Worm (Caenorhabditis elegans) whole organism, young adult: Measurements from ENCODE around the gene orc-2.
"Not testable (repeated sequence)": the region's sequence is repeated elsewhere in the genome, so short reads cannot be mapped to it uniquely, and the experiment has no call there.

Experiments
- B0035.1 ChIP-seq: sonication (generic microtip); optimal IDR thresholded peaks from 2 replicates; lab custom pipeline; 2016; ENCODE audit warnings: missing genetic modification characterization, mild to moderate bottlenecking, missing compliant biosample characterization, missing genotype, missing genetic modification reagents
- B0336.3 ChIP-seq: fragments of 200-800 bp; sonication (Bioruptor generic); IDR thresholded peaks from 2 replicates; pipeline ENCODE4 v1.3.6; 2022; ENCODE audit warnings: missing genetic modification characterization, missing compliant biosample characterization
- D2030.7 ChIP-seq: fragments of 200-800 bp; sonication (Bioruptor generic); IDR thresholded peaks from 2 replicates; pipeline ENCODE4 v1.3.6; 2022; ENCODE audit warnings: missing genetic modification reagents, missing genetic modification characterization, missing compliant biosample characterization
- F10E7.11 ChIP-seq: sonication (generic microtip); optimal IDR thresholded peaks from 2 replicates; lab custom pipeline; 2017; ENCODE audit warnings: mild to moderate bottlenecking, missing genetic modification characterization, moderate library complexity, missing compliant biosample characterization
- F23B12.7 ChIP-seq: sonication (generic microtip); optimal IDR thresholded peaks from 2 replicates; lab custom pipeline; 2017; ENCODE audit warnings: missing genetic modification characterization, mild to moderate bottlenecking, missing compliant biosample characterization, antibody characterized with exemption, moderate library complexity; ENCODE audit not compliant: insufficient read depth
- F57C9.4 ChIP-seq: sonication (generic microtip); optimal IDR thresholded peaks from 2 replicates; lab custom pipeline; 2017; ENCODE audit warnings: mild to moderate bottlenecking, missing genetic modification characterization, missing compliant biosample characterization
- Y53F4B.3 ChIP-seq: fragments of 200-800 bp; sonication (Bioruptor generic); IDR thresholded peaks from 2 replicates; pipeline ENCODE4 v1.3.6; 2022; ENCODE audit warnings: missing genetic modification reagents, missing genetic modification characterization, missing compliant biosample characterization
- Y95B8A.8 ChIP-seq: fragments of 200-800 bp; sonication (Bioruptor generic); IDR thresholded peaks from 2 replicates; pipeline ENCODE4 v1.3.6; 2022; ENCODE audit warnings: missing genetic modification reagents, missing genetic modification characterization, missing compliant biosample characterization
- ama-1 ChIP-seq, 3 experiments: fragments of 150-350 bp in 1 of 3; sonication (generic microtip) in 2 of 3; optimal IDR thresholded peaks; 2 replicates each; lab custom pipeline; 2014 to 2018; ENCODE audit warnings: missing biosample characterization in 2 of 3, missing genetic modification characterization in 2 of 3, missing genetic modification reagents in 2 of 3
- atf-7 ChIP-seq: sonication (generic microtip); optimal IDR thresholded peaks from 2 replicates; lab custom pipeline; 2017; ENCODE audit warnings: mild to moderate bottlenecking, missing genetic modification characterization, missing compliant biosample characterization
- bed-2 ChIP-seq: fragments of 200-800 bp; sonication (Bioruptor generic); IDR thresholded peaks from 2 replicates; pipeline ENCODE4 v1.3.6; 2022; ENCODE audit warnings: missing genetic modification reagents, missing genetic modification characterization, missing compliant biosample characterization
- cebp-1 ChIP-seq, 2 experiments: fragments of 200-800 bp in 1 of 2; sonication (Bioruptor generic) in 1 of 2; sonication (generic microtip) in 1 of 2; IDR thresholded peaks in 1 of 2; optimal IDR thresholded peaks in 1 of 2; 2 replicates each; pipeline versions ENCODE4 v1.3.6 to Lab custom; 2017 to 2022; ENCODE audit warnings: missing compliant biosample characterization in 2 of 2, missing genetic modification characterization in 2 of 2, mild to moderate bottlenecking in 1 of 2, missing genetic modification reagents in 1 of 2, moderate library complexity in 1 of 2
- ceh-100 ChIP-seq: fragments of 200-800 bp; sonication (Bioruptor generic); IDR thresholded peaks from 2 replicates; pipeline ENCODE4 v1.3.6; 2022; ENCODE audit warnings: missing genetic modification reagents, missing genetic modification characterization, missing compliant biosample characterization
- ceh-27 ChIP-seq: fragments of 200-800 bp; sonication (Bioruptor generic); optimal IDR thresholded peaks from 2 replicates; lab custom pipeline; 2018; ENCODE audit warnings: mild to moderate bottlenecking, missing genetic modification characterization, moderate library complexity, missing compliant biosample characterization
- die-1 ChIP-seq: sonication (generic microtip); optimal IDR thresholded peaks from 2 replicates; lab custom pipeline; 2016; ENCODE audit warnings: missing genotype, mild to moderate bottlenecking, missing genetic modification characterization, missing compliant biosample characterization
- dpl-1 ChIP-seq: fragments of 150-350 bp; optimal IDR thresholded peaks from 2 replicates; lab custom pipeline; 2014; ENCODE audit warnings: missing biosample characterization, missing genetic modification reagents, missing genetic modification characterization
- efl-1 ChIP-seq: fragments of 150-350 bp; optimal IDR thresholded peaks from 2 replicates; lab custom pipeline; 2014; ENCODE audit warnings: missing biosample characterization, missing genetic modification reagents, missing genetic modification characterization
- egl-44 ChIP-seq: fragments of 200-800 bp; sonication (Bioruptor generic); IDR thresholded peaks from 2 replicates; pipeline ENCODE4 v1.3.6; 2022; ENCODE audit warnings: missing genetic modification reagents, missing genetic modification characterization, missing compliant biosample characterization
- egrh-3 ChIP-seq: fragments of 200-800 bp; sonication (Bioruptor generic); IDR thresholded peaks from 2 replicates; pipeline ENCODE4 v1.3.6; 2022; ENCODE audit warnings: missing genetic modification reagents, missing genetic modification characterization, missing compliant biosample characterization
- fkh-3 ChIP-seq: sonication (generic microtip); optimal IDR thresholded peaks from 2 replicates; lab custom pipeline; 2016; ENCODE audit warnings: mild to moderate bottlenecking, missing genetic modification characterization, missing compliant biosample characterization
- hmg-20 ChIP-seq: fragments of 200-800 bp; sonication (Bioruptor generic); IDR thresholded peaks from 2 replicates; pipeline ENCODE4 v1.3.6; 2022; ENCODE audit warnings: missing genetic modification reagents, missing genetic modification characterization, missing compliant biosample characterization
- let-607 ChIP-seq, 2 experiments: fragments of 200-800 bp in 1 of 2; sonication (Bioruptor generic) in 1 of 2; sonication (generic microtip) in 1 of 2; optimal IDR thresholded peaks; 2 replicates each; lab custom pipeline; 2016 to 2018; ENCODE audit warnings: mild to moderate bottlenecking in 2 of 2, missing compliant biosample characterization in 2 of 2, missing genetic modification characterization in 2 of 2, moderate library complexity in 2 of 2, missing genotype in 1 of 2
- lin-35 ChIP-seq, 3 experiments: fragments of 150-350 bp in 2 of 3; sonication (generic microtip) in 1 of 3; optimal IDR thresholded peaks; 2 replicates each; lab custom pipeline; 2014 to 2018; ENCODE audit warnings: missing biosample characterization in 3 of 3, missing genetic modification characterization in 3 of 3, missing genetic modification reagents in 3 of 3
- lin-54 ChIP-seq: fragments of 200-800 bp; sonication (Bioruptor generic); optimal IDR thresholded peaks from 2 replicates; lab custom pipeline; 2018; ENCODE audit warnings: mild to moderate bottlenecking, missing genetic modification characterization, missing compliant biosample characterization
- lir-1 ChIP-seq: fragments of 200-800 bp; sonication (Bioruptor generic); conservative IDR thresholded peaks from 2 replicates; pipeline ENCODE4 v1.3.6; 2022; ENCODE audit warnings: missing genetic modification reagents, missing genetic modification characterization, missing compliant biosample characterization
- lsl-1 ChIP-seq: fragments of 200-800 bp; sonication (Bioruptor generic); optimal IDR thresholded peaks from 2 replicates; lab custom pipeline; 2018; ENCODE audit warnings: mild to moderate bottlenecking, missing genetic modification characterization, moderate library complexity, missing compliant biosample characterization
- lsy-27 ChIP-seq: sonication (generic microtip); optimal IDR thresholded peaks from 2 replicates; lab custom pipeline; 2017; ENCODE audit warnings: missing genetic modification characterization, mild to moderate bottlenecking, missing compliant biosample characterization, antibody characterized with exemption, missing genotype, borderline replicate concordance; ENCODE audit not compliant: insufficient read depth
- madf-10 ChIP-seq: sonication (generic microtip); optimal IDR thresholded peaks from 2 replicates; lab custom pipeline; 2016; ENCODE audit warnings: mild to moderate bottlenecking, missing genetic modification characterization, missing compliant biosample characterization
- madf-3 ChIP-seq: fragments of 200-800 bp; sonication (Bioruptor generic); IDR thresholded peaks from 2 replicates; pipeline ENCODE4 v1.3.6; 2022; ENCODE audit warnings: missing genetic modification reagents, missing genetic modification characterization, missing compliant biosample characterization
- mcd-1 ChIP-seq: fragments of 200-800 bp; sonication (Bioruptor generic); IDR thresholded peaks from 2 replicates; pipeline ENCODE4 v1.3.6; 2022; ENCODE audit warnings: missing genetic modification reagents, missing genetic modification characterization, missing compliant biosample characterization
- mes-4 ChIP-seq: sonication (generic microtip); optimal IDR thresholded peaks from 2 replicates; lab custom pipeline; 2016; ENCODE audit warnings: missing genotype, missing genetic modification characterization, missing compliant biosample characterization
- nfya-1 ChIP-seq: sonication (generic microtip); optimal IDR thresholded peaks from 2 replicates; lab custom pipeline; 2017; ENCODE audit warnings: antibody characterized with exemption, missing compliant biosample characterization, missing genetic modification characterization, borderline replicate concordance; ENCODE audit not compliant: insufficient read depth
- nhr-80 ChIP-seq: sonication (generic microtip); optimal IDR thresholded peaks from 2 replicates; lab custom pipeline; 2016; ENCODE audit warnings: missing genetic modification characterization, missing compliant biosample characterization
- rec-8 ChIP-seq, 2 experiments: sonication (generic microtip); optimal IDR thresholded peaks; 2 replicates each; lab custom pipeline; 2016; ENCODE audit warnings: mild to moderate bottlenecking in 2 of 2, missing genetic modification characterization in 2 of 2, missing genetic modification reagents in 2 of 2, missing genotype in 2 of 2, missing biosample characterization in 1 of 2, missing compliant biosample characterization in 1 of 2, moderate library complexity in 1 of 2
- snpc-4 ChIP-seq, 5 experiments: fragments of 150-350 bp in 1 of 5; sonication (generic microtip) in 4 of 5; optimal IDR thresholded peaks; 2 replicates each; lab custom pipeline; 2014 to 2018; ENCODE audit warnings: missing genetic modification characterization in 5 of 5, missing biosample characterization in 3 of 5, antibody characterized with exemption in 2 of 5, mild to moderate bottlenecking in 2 of 5, missing compliant biosample characterization in 2 of 5, missing genotype in 2 of 5, moderate library complexity in 2 of 5, missing genetic modification reagents in 1 of 5
- xnd-1 ChIP-seq: sonication (generic microtip); optimal IDR thresholded peaks from 2 replicates; lab custom pipeline; 2016; ENCODE audit warnings: missing genotype, missing genetic modification reagents, missing genetic modification characterization, missing compliant biosample characterization
- zfh-2 ChIP-seq: fragments of 200-800 bp; sonication (Bioruptor generic); conservative IDR thresholded peaks from 2 replicates; pipeline ENCODE4 v1.3.6; 2022; ENCODE audit warnings: missing genetic modification reagents, missing genetic modification characterization, missing compliant biosample characterization
- ztf-25 ChIP-seq: fragments of 200-800 bp; sonication (Bioruptor generic); IDR thresholded peaks from 2 replicates; pipeline ENCODE4 v1.3.6; 2022; ENCODE audit warnings: missing genetic modification reagents, missing genetic modification characterization, missing compliant biosample characterization
- ztf-26 ChIP-seq: sonication (generic microtip); optimal IDR thresholded peaks from 2 replicates; lab custom pipeline; 2017; ENCODE audit warnings: missing genetic modification characterization, missing compliant biosample characterization

Gene orc-2

DNA sequence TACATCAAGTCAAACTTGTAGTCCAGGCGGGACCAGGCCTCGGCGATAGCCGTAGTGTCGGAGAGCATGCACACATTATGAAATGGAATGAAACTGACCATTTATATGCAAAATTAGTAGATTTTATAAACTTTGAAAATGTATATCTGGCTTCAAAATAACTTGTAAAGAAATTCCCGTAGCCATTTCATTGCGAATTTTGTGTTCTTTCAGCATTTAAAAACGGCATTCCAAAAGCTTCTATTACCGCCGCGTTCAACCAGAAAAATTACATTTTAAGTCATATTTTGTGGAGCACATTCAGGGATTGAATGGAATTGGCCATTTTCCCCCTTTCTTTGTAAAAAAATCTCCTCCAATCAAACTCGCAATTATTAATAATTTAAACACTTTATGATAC is 49.1 kb downstream of the orc-2 start, which contains the start of gene Y19D2B.1:
Gene Y19D2B.1 (minus strand): TSS at position 101 of the 400 bp plus-strand sequence.
- TF ChIP-seq D2030.7 (GFP tag; lab: Robert Waterston, UW); atf-7; ztf-25 (GFP tag; lab: Robert Waterston, UW): not testable (repeated sequence)

- no peak for TF ChIP-seq Y53F4B.3
These were observed 50.2 kb downstream of the orc-2 start, which contains the start of gene Y19D2B.2 for ce11 chrII:10923948-10924347. TSS of gene Y19D2B.2 (plus strand) at chrII:10924248.

DNA sequence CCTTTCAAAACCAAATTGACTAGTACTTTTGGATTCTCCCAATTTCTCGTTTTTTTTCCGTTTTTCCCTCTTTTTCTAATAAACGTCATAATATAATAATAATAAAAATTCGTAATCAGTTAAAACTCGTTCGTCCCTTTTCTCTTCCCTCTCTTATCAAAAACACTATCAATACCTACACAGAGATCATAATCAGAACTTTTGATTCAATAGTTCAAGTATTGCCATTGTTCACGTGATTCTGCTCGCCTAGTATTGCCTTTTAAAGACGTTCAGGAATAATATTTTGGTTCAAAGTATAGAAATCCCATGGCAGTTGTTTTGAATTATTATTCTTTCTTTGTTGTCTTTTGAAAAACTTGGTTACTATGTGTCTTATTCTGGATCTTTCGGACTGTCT is 50.9 kb downstream of the orc-2 start:
- TF ChIP-seq lir-1 (GFP tag; lab: Robert Waterston, UW) (no peak), lin-54 (GFP tag; lab: Kevin White, UChicago) (no peak), let-607 (tag; optimal IDR thresholded peaks at IDR 0.05; lab: Kevin White, UChicago) (no peak), Y95B8A.8 (GFP tag; lab: Robert Waterston, UW) (no peak), F57C9.4 (tag; lab: Kevin White, UChicago) (no peak), nfya-1 (no peak), cebp-1 (GFP tag; IDR thresholded peaks at IDR 0.05; lab: Robert Waterston, UW) (no peak), cebp-1 (tag; optimal IDR thresholded peaks at IDR 0.05; lab: Kevin White, UChicago) (peak; percentile 14), atf-7 (peak; percentile 50), fkh-3 (tag; lab: Kevin White, UChicago) (no peak), F23B12.7 (tag; lab: Kevin White, UChicago) (peak; percentile 44), ztf-26 (tag; lab: Kevin White, UChicago) (no peak), B0035.1 (tag; lab: Kevin White, UChicago) (no peak), madf-3 (GFP tag; lab: Robert Waterston, UW) (no peak), madf-10 (peak; percentile 9), lsy-27 (tag; lab: Kevin White, UChicago) (no peak), nhr-80 (peak; percentile 83), egl-44 (GFP tag; lab: Robert Waterston, UW) (no peak), snpc-4 (GFP tag; optimal IDR thresholded peaks at IDR 0.05; lab: Kevin White, UChicago) (no peak), snpc-4 (tag; optimal IDR thresholded peaks at IDR 0.05; lab: Kevin White, UChicago) (peak in 1 of 4 experiments; percentile 2), mes-4 (tag; lab: Kevin White, UChicago) (no peak)
- TF ChIP-seq, all 124 proteins: peak for 6

ce11 chrII:10925804-10926570 is 52.3 kb downstream of the orc-2 start, which contains the start of gene metr-1:
TSS of gene metr-1 (plus strand) at chrII:10926561.
- TF ChIP-seq hmg-20 (GFP tag; lab: Robert Waterston, UW) (peak; percentile 35; the same call in 1 of the 2 replicates), lsl-1 (peak; percentile 41), mcd-1 (GFP tag; lab: Robert Waterston, UW) (peak; percentile 49; the same call in 1 of the 2 replicates), F10E7.11 (tag; lab: Kevin White, UChicago) (no peak), rec-8 (tag; optimal IDR thresholded peaks at IDR 0.05; lab: Kevin White, UChicago) (peak in 1 of 2 experiments; percentile 18), mes-4 (tag; lab: Kevin White, UChicago) (no peak), efl-1 (peak; percentile 92), dpl-1 (GFP tag; lab: Kevin White, UChicago) (peak; percentile 66), bed-2 (peak; percentile 59; the same call in 1 of the 2 replicates), zfh-2 (GFP tag; lab: Robert Waterston, UW) (no peak), Y95B8A.8 (GFP tag; lab: Robert Waterston, UW) (0 out of 2 replicates have a peak, but pooled peaks have one; percentile 42), ceh-27 (GFP tag; lab: Kevin White, UChicago) (no peak), lin-35 (GFP tag; optimal IDR thresholded peaks at IDR 0.05; lab: Kevin White, UChicago) (peak in 2 of 3 experiments; percentile 9 to 79), xnd-1 (tag; lab: Kevin White, UChicago) (peak; percentile 27), B0336.3 (GFP tag; lab: Robert Waterston, UW) (no peak), ztf-26 (tag; lab: Kevin White, UChicago) (no peak), egrh-3 (GFP tag; lab: Robert Waterston, UW) (no peak), ceh-100 (GFP tag; lab: Robert Waterston, UW) (no peak), die-1 (tag; lab: Kevin White, UChicago) (no peak), ama-1 (optimal IDR thresholded peaks at IDR 0.05; lab: Kevin White, UChicago) (peak; percentile 38), ama-1 (GFP tag; optimal IDR thresholded peaks at IDR 0.05; lab: Kevin White, UChicago) (no peak)
